Worm (Caenorhabditis elegans): Measurements from ENCODE around the gene mrpl-45.

Gene mrpl-45

ce11 chrIII:1243199-1243598, 41.4 kb upstream of the mrpl-45 start, which contains the start of gene fbxa-63:
Gene fbxa-63, plus strand, starts transcription at chrIII:1243508.
- TF ChIP-seq ztf-4 (tag; optimal IDR thresholded peaks at IDR 0.05): no peak
- TF ChIP-seq elt-2 (tag; optimal IDR thresholded peaks at IDR 0.05): peak; percentile 18
- peak; percentile 32 for TF ChIP-seq pqm-1 (tag; optimal IDR thresholded peaks at IDR 0.05)
- no peak for TF ChIP-seq eor-1 (tag; optimal IDR thresholded peaks at IDR 0.05)
- peak; percentile 14 for TF ChIP-seq lin-15B (tag; optimal IDR thresholded peaks at IDR 0.05)
- no peak for TF ChIP-seq unc-39 (tag; optimal IDR thresholded peaks at IDR 0.05)
- TF ChIP-seq ceh-9 (tag; optimal IDR thresholded peaks at IDR 0.05): no peak
- no peak for TF ChIP-seq nhr-23 (tag; optimal IDR thresholded peaks at IDR 0.05)
- no peak for TF ChIP-seq R02D3.7 (tag; optimal IDR thresholded peaks at IDR 0.05)
- no peak for TF ChIP-seq nhr-77 (tag; optimal IDR thresholded peaks at IDR 0.05)
- peak; percentile 48 for TF ChIP-seq nfya-1 (tag; optimal IDR thresholded peaks at IDR 0.05; ENCODE audit: insufficient read depth)
- TF ChIP-seq pha-4 (tag; optimal IDR thresholded peaks at IDR 0.05): peak; percentile 49
- peak; percentile 72 for TF ChIP-seq hmg-11 (tag; optimal IDR thresholded peaks at IDR 0.05)

DNA sequence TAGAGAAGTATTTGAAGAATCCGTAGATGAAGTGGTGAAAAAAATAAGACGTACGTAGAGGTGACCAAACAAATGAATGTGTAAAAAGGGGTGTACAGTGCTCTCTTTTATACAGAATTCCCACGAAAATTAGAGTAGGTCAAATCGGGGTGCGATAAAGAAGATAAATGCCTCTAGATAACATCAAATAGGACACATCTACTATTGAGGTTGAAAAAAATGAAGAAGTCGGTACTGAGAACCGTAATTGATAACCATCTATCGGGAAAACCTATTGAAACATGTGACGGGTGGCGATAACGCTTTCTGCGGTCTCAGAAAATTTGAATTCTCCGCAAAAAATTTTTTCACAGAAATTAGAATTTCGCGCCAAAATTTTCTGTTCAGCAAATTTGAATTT, 36.9 kb upstream of the mrpl-45 start, which contains the start of gene fbxa-61:
fbxa-61 (plus strand) TSS at position 345 of the 400 bp plus-strand sequence.
- TF ChIP-seq nhr-23 (tag; optimal IDR thresholded peaks at IDR 0.05): peak; percentile 42
- TF ChIP-seq fos-1 (tag; optimal IDR thresholded peaks at IDR 0.05): no peak
- TF ChIP-seq ztf-4 (tag; optimal IDR thresholded peaks at IDR 0.05): no peak
- no peak for TF ChIP-seq sea-2 (GFP tag; optimal IDR thresholded peaks at IDR 0.05)
- no peak for TF ChIP-seq skn-1 (tag; optimal IDR thresholded peaks at IDR 0.05)
- TF ChIP-seq hmg-11 (tag; optimal IDR thresholded peaks at IDR 0.05): no peak
- no peak for TF ChIP-seq nfya-1 (tag; optimal IDR thresholded peaks at IDR 0.05; ENCODE audit: insufficient read depth)
- peak; percentile 88 for TF ChIP-seq elt-1 (tag; optimal IDR thresholded peaks at IDR 0.05)

DNA sequence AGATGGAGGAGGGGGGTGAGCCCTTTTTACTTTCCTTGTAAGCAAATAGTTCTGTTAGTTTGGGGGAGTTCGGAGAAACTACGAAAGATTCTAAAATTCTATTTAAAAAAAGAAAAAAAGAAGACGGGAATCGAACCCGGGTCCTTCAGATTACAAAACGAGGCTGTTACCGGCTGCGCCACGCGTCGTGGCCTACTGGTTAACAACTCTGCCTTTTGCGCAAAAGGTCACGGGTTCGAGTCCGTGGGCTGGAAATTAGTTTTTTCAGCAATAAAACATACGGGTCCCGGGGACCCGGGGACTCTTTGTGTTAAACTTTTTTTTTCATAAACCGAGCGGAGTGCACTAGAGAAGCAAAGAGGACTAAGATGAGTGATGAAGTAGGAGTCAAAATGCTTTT, 29.4 kb upstream of the mrpl-45 start:
- TF ChIP-seq aly-2 (tag; optimal IDR thresholded peaks at IDR 0.05) (no peak), lin-39 (tag; optimal IDR thresholded peaks at IDR 0.05) (peak; percentile 20)

DNA sequence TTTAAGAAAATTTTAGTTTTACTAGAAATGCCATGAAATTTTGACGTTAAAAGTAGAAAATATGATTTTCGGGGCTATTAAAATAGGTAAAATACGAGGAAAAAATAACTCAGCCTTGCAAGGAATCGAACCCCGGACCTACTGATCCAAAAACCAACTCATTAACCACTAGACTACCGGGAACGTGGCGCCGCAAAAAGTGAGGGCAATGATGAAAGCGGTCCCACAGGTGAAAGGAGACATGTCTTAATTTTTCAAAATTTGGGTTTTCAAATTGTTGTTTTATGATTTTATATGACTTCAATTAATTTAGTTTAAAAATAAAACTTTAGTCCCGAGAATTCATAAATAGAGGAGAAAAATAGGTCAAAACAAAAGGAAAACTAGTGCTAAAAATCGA, 28.9 kb upstream of the mrpl-45 start:
- TF ChIP-seq nhr-237 (tag; optimal IDR thresholded peaks at IDR 0.05) (no peak), ceh-16 (tag; optimal IDR thresholded peaks at IDR 0.05) (no peak), lin-39 (tag; optimal IDR thresholded peaks at IDR 0.05) (no peak), ceh-28 (tag; optimal IDR thresholded peaks at IDR 0.05) (no peak), eor-1 (tag; optimal IDR thresholded peaks at IDR 0.05) (no peak), nhr-77 (tag; optimal IDR thresholded peaks at IDR 0.05) (no peak), fkh-2 (tag; optimal IDR thresholded peaks at IDR 0.05) (no peak), zag-1 (tag; optimal IDR thresholded peaks at IDR 0.05) (no peak), ztf-11 (tag; optimal IDR thresholded peaks at IDR 0.05) (no peak), elt-3 (tag; optimal IDR thresholded peaks at IDR 0.05) (no peak), R02D3.7 (tag; optimal IDR thresholded peaks at IDR 0.05) (no peak), ama-1 (optimal IDR thresholded peaks at IDR 0.05) (no peak), fos-1 (tag; optimal IDR thresholded peaks at IDR 0.05) (no peak)

- TF ChIP-seq nfya-1 (tag; optimal IDR thresholded peaks at IDR 0.05; ENCODE audit: insufficient read depth) (no peak), lsy-12 (tag; optimal IDR thresholded peaks at IDR 0.05) (no peak), elt-3 (tag; optimal IDR thresholded peaks at IDR 0.05) (no peak), ama-1 (optimal IDR thresholded peaks at IDR 0.05) (no peak), nhr-25 (tag; optimal IDR thresholded peaks at IDR 0.05) (no peak), unc-62 (GFP tag; optimal IDR thresholded peaks at IDR 0.05) (no peak), nhr-43 (tag; optimal IDR thresholded peaks at IDR 0.05; ENCODE audit: poor library complexity, severe bottlenecking) (no peak), lin-39 (tag; optimal IDR thresholded peaks at IDR 0.05) (no peak), ceh-9 (tag; optimal IDR thresholded peaks at IDR 0.05) (no peak), ZK546.5 (tag; optimal IDR thresholded peaks at IDR 0.05) (no peak), fos-1 (tag; optimal IDR thresholded peaks at IDR 0.05) (no peak), daf-12 (tag; optimal IDR thresholded peaks at IDR 0.05) (no peak), fkh-10 (GFP tag; optimal IDR thresholded peaks at IDR 0.05) (no peak), nhr-28 (tag; optimal IDR thresholded peaks at IDR 0.05) (no peak)
Measured at ce11 chrIII:1230174-1230573, 28.4 kb upstream of the mrpl-45 start, which contains the start of gene pes-4. Gene pes-4, minus strand, starts transcription at chrIII:1230274.

Measured in whole organism, L3 larva.